Worm (Caenorhabditis elegans) whole organism, early embryonic: ENCODE results near the gene sdz-31.

Experiments used
- ama-1 ChIP-seq: fragments of 150-350 bp; optimal IDR thresholded peaks from 2 replicates; lab custom pipeline; 2014
- tra-4 ChIP-seq: sonication (generic microtip); optimal IDR thresholded peaks from 2 replicates; lab custom pipeline; 2017; ENCODE audit warnings: missing genetic modification characterization, missing compliant biosample characterization

ce11 chrV:9843376-9843916 is 36.5 kb upstream of the sdz-31 start, which contains the start of gene sru-8:
- TF ChIP-seq tra-4 (no peak), ama-1 (no peak)
